Worm (Caenorhabditis elegans) whole organism, young adult: ENCODE measurements around the gene Y82E9BR.20.

ENCODE experiments used
- B0019.2 ChIP-seq: fragments of 200-800 bp; sonication (Bioruptor generic); conservative IDR thresholded peaks from 2 replicates; pipeline ENCODE4 v1.3.6; 2022; ENCODE audit warnings: missing genetic modification reagents, missing genetic modification characterization, missing compliant biosample characterization
- B0035.1 ChIP-seq: sonication (generic microtip); optimal IDR thresholded peaks from 2 replicates; lab custom pipeline; 2016; ENCODE audit warnings: missing genetic modification characterization, mild to moderate bottlenecking, missing compliant biosample characterization, missing genotype, missing genetic modification reagents
- B0261.1 ChIP-seq: sonication (generic microtip); optimal IDR thresholded peaks from 2 replicates; lab custom pipeline; 2016; ENCODE audit warnings: mild to moderate bottlenecking, missing genetic modification characterization, moderate library complexity, missing compliant biosample characterization
- D2030.7 ChIP-seq: fragments of 200-800 bp; sonication (Bioruptor generic); IDR thresholded peaks from 2 replicates; pipeline ENCODE4 v1.3.6; 2022; ENCODE audit warnings: missing genetic modification reagents, missing genetic modification characterization, missing compliant biosample characterization
- F22D6.2 ChIP-seq: sonication (generic microtip); optimal IDR thresholded peaks from 2 replicates; lab custom pipeline; 2016; ENCODE audit warnings: mild to moderate bottlenecking, missing genetic modification characterization, missing compliant biosample characterization
- F52B5.7 ChIP-seq: sonication (generic microtip); optimal IDR thresholded peaks from 2 replicates; lab custom pipeline; 2016; ENCODE audit warnings: mild to moderate bottlenecking, missing genetic modification characterization, missing compliant biosample characterization
- F57C9.4 ChIP-seq: sonication (generic microtip); optimal IDR thresholded peaks from 2 replicates; lab custom pipeline; 2017; ENCODE audit warnings: mild to moderate bottlenecking, missing genetic modification characterization, missing compliant biosample characterization
- K11D2.4 ChIP-seq: fragments of 200-800 bp; sonication (Bioruptor generic); IDR thresholded peaks from 2 replicates; pipeline ENCODE4 v1.3.6; 2022; ENCODE audit warnings: missing genetic modification reagents, missing genetic modification characterization, missing compliant biosample characterization
- T26A5.8 ChIP-seq: sonication (generic microtip); optimal IDR thresholded peaks from 2 replicates; lab custom pipeline; 2016; ENCODE audit warnings: missing genetic modification characterization, missing compliant biosample characterization
- Y53G8AR.9 ChIP-seq: fragments of 200-800 bp; sonication (Bioruptor generic); conservative IDR thresholded peaks from 2 replicates; pipeline ENCODE4 v1.3.6; 2022; ENCODE audit warnings: missing genetic modification reagents, missing genetic modification characterization, missing compliant biosample characterization
- Y67H2A.10 ChIP-seq: fragments of 200-800 bp; sonication (Bioruptor generic); conservative IDR thresholded peaks from 2 replicates; pipeline ENCODE4 v1.3.6; 2022; ENCODE audit warnings: missing genetic modification reagents, missing genetic modification characterization, missing compliant biosample characterization
- Y95B8A.8 ChIP-seq: fragments of 200-800 bp; sonication (Bioruptor generic); IDR thresholded peaks from 2 replicates; pipeline ENCODE4 v1.3.6; 2022; ENCODE audit warnings: missing genetic modification reagents, missing genetic modification characterization, missing compliant biosample characterization
- ZK185.1 ChIP-seq: sonication (generic microtip); optimal IDR thresholded peaks from 2 replicates; lab custom pipeline; 2016; ENCODE audit warnings: mild to moderate bottlenecking, missing genetic modification characterization, missing compliant biosample characterization; ENCODE audit not compliant: poor library complexity, severe bottlenecking
- attf-3 ChIP-seq: fragments of 200-800 bp; sonication (Bioruptor generic); conservative IDR thresholded peaks from 2 replicates; pipeline ENCODE4 v1.3.6; 2022; ENCODE audit warnings: missing genetic modification reagents, missing genetic modification characterization, missing compliant biosample characterization
- attf-5 ChIP-seq: fragments of 200-800 bp; sonication (Bioruptor generic); optimal IDR thresholded peaks from 2 replicates; lab custom pipeline; 2018; ENCODE audit warnings: mild to moderate bottlenecking, missing genetic modification characterization, missing compliant biosample characterization
- cebp-1 ChIP-seq, 2 experiments: fragments of 200-800 bp in 1 of 2; sonication (Bioruptor generic) in 1 of 2; sonication (generic microtip) in 1 of 2; IDR thresholded peaks in 1 of 2; optimal IDR thresholded peaks in 1 of 2; 2 replicates each; pipeline versions ENCODE4 v1.3.6 to Lab custom; 2017 to 2022; ENCODE audit warnings: missing compliant biosample characterization in 2 of 2, missing genetic modification characterization in 2 of 2, mild to moderate bottlenecking in 1 of 2, missing genetic modification reagents in 1 of 2, moderate library complexity in 1 of 2
- cebp-2 ChIP-seq: fragments of 200-800 bp; sonication (Bioruptor generic); IDR thresholded peaks from 2 replicates; pipeline ENCODE4 v1.3.6; 2022; ENCODE audit warnings: missing genetic modification characterization, missing compliant biosample characterization
- ceh-100 ChIP-seq: fragments of 200-800 bp; sonication (Bioruptor generic); IDR thresholded peaks from 2 replicates; pipeline ENCODE4 v1.3.6; 2022; ENCODE audit warnings: missing genetic modification reagents, missing genetic modification characterization, missing compliant biosample characterization
- ceh-27 ChIP-seq: fragments of 200-800 bp; sonication (Bioruptor generic); optimal IDR thresholded peaks from 2 replicates; lab custom pipeline; 2018; ENCODE audit warnings: mild to moderate bottlenecking, missing genetic modification characterization, moderate library complexity, missing compliant biosample characterization
- ceh-58 ChIP-seq: fragments of 200-800 bp; sonication (Bioruptor generic); IDR thresholded peaks from 2 replicates; pipeline ENCODE4 v1.3.6; 2022; ENCODE audit warnings: missing genetic modification characterization, missing compliant biosample characterization
- ceh-79 ChIP-seq: sonication (generic microtip); optimal IDR thresholded peaks from 2 replicates; lab custom pipeline; 2017; ENCODE audit warnings: mild to moderate bottlenecking, missing genetic modification characterization, missing compliant biosample characterization
- dpff-1 ChIP-seq: sonication (generic microtip); optimal IDR thresholded peaks from 2 replicates; lab custom pipeline; 2017; ENCODE audit warnings: mild to moderate bottlenecking, missing genetic modification characterization, missing compliant biosample characterization
- efl-1 ChIP-seq: fragments of 150-350 bp; optimal IDR thresholded peaks from 2 replicates; lab custom pipeline; 2014; ENCODE audit warnings: missing biosample characterization, missing genetic modification reagents, missing genetic modification characterization
- ekl-4 ChIP-seq: fragments of 200-800 bp; sonication (Bioruptor generic); IDR thresholded peaks from 2 replicates; pipeline ENCODE4 v1.3.6; 2022; ENCODE audit warnings: missing genetic modification reagents, missing genetic modification characterization, missing compliant biosample characterization
- fkh-3 ChIP-seq: sonication (generic microtip); optimal IDR thresholded peaks from 2 replicates; lab custom pipeline; 2016; ENCODE audit warnings: mild to moderate bottlenecking, missing genetic modification characterization, missing compliant biosample characterization
- gei-17 ChIP-seq: fragments of 200-800 bp; sonication (Bioruptor generic); optimal IDR thresholded peaks from 2 replicates; lab custom pipeline; 2018; ENCODE audit warnings: mild to moderate bottlenecking, missing genetic modification characterization, missing compliant biosample characterization
- hlh-12 ChIP-seq: sonication (generic microtip); optimal IDR thresholded peaks from 2 replicates; lab custom pipeline; 2016; ENCODE audit warnings: missing genetic modification characterization, missing compliant biosample characterization
- hlh-26 ChIP-seq: fragments of 200-800 bp; sonication (Bioruptor generic); conservative IDR thresholded peaks from 2 replicates; pipeline ENCODE4 v1.3.6; 2022; ENCODE audit warnings: missing genetic modification reagents, missing genetic modification characterization, missing compliant biosample characterization
- hmg-20 ChIP-seq: fragments of 200-800 bp; sonication (Bioruptor generic); IDR thresholded peaks from 2 replicates; pipeline ENCODE4 v1.3.6; 2022; ENCODE audit warnings: missing genetic modification reagents, missing genetic modification characterization, missing compliant biosample characterization
- let-607 ChIP-seq, 2 experiments: fragments of 200-800 bp in 1 of 2; sonication (Bioruptor generic) in 1 of 2; sonication (generic microtip) in 1 of 2; optimal IDR thresholded peaks; 2 replicates each; lab custom pipeline; 2016 to 2018; ENCODE audit warnings: mild to moderate bottlenecking in 2 of 2, missing compliant biosample characterization in 2 of 2, missing genetic modification characterization in 2 of 2, moderate library complexity in 2 of 2, missing genotype in 1 of 2
- lin-26 ChIP-seq: fragments of 200-800 bp; sonication (Bioruptor generic); IDR thresholded peaks from 2 replicates; pipeline ENCODE4 v1.3.6; 2022; ENCODE audit warnings: missing genetic modification reagents, missing genetic modification characterization, missing compliant biosample characterization
- lsl-1 ChIP-seq: fragments of 200-800 bp; sonication (Bioruptor generic); optimal IDR thresholded peaks from 2 replicates; lab custom pipeline; 2018; ENCODE audit warnings: mild to moderate bottlenecking, missing genetic modification characterization, moderate library complexity, missing compliant biosample characterization
- lsy-27 ChIP-seq: sonication (generic microtip); optimal IDR thresholded peaks from 2 replicates; lab custom pipeline; 2017; ENCODE audit warnings: missing genetic modification characterization, mild to moderate bottlenecking, missing compliant biosample characterization, antibody characterized with exemption, missing genotype, borderline replicate concordance; ENCODE audit not compliant: insufficient read depth
- madf-10 ChIP-seq: sonication (generic microtip); optimal IDR thresholded peaks from 2 replicates; lab custom pipeline; 2016; ENCODE audit warnings: mild to moderate bottlenecking, missing genetic modification characterization, missing compliant biosample characterization
- madf-3 ChIP-seq: fragments of 200-800 bp; sonication (Bioruptor generic); IDR thresholded peaks from 2 replicates; pipeline ENCODE4 v1.3.6; 2022; ENCODE audit warnings: missing genetic modification reagents, missing genetic modification characterization, missing compliant biosample characterization
- mcd-1 ChIP-seq: fragments of 200-800 bp; sonication (Bioruptor generic); IDR thresholded peaks from 2 replicates; pipeline ENCODE4 v1.3.6; 2022; ENCODE audit warnings: missing genetic modification reagents, missing genetic modification characterization, missing compliant biosample characterization
- mes-4 ChIP-seq: sonication (generic microtip); optimal IDR thresholded peaks from 2 replicates; lab custom pipeline; 2016; ENCODE audit warnings: missing genotype, missing genetic modification characterization, missing compliant biosample characterization
- nfya-2 ChIP-seq: fragments of 200-800 bp; sonication (Bioruptor generic); IDR thresholded peaks from 2 replicates; pipeline ENCODE4 v1.3.6; 2022; ENCODE audit warnings: missing genetic modification reagents, missing genetic modification characterization, missing compliant biosample characterization
- nhr-120 ChIP-seq: fragments of 200-800 bp; sonication (Bioruptor generic); IDR thresholded peaks from 2 replicates; pipeline ENCODE4 v1.3.6; 2022; ENCODE audit warnings: missing genetic modification characterization, missing compliant biosample characterization
- nhr-90 ChIP-seq: sonication (generic microtip); optimal IDR thresholded peaks from 2 replicates; lab custom pipeline; 2016; ENCODE audit warnings: missing genotype, mild to moderate bottlenecking, missing genetic modification characterization, missing compliant biosample characterization
- pha-4 ChIP-seq: fragments of 150-350 bp; sonication (generic microtip); optimal IDR thresholded peaks from 2 replicates; lab custom pipeline; 2014; ENCODE audit warnings: missing biosample characterization, missing genetic modification reagents, missing genetic modification characterization
- snpc-1.1 ChIP-seq: sonication (generic microtip); optimal IDR thresholded peaks from 2 replicates; lab custom pipeline; 2017; ENCODE audit warnings: missing genetic modification characterization, mild to moderate bottlenecking, missing compliant biosample characterization, antibody characterized with exemption, moderate library complexity, missing genotype, missing genetic modification reagents; ENCODE audit not compliant: insufficient read depth
- sptf-2 ChIP-seq: fragments of 200-800 bp; sonication (Bioruptor generic); optimal IDR thresholded peaks from 2 replicates; lab custom pipeline; 2018; ENCODE audit warnings: mild to moderate bottlenecking, missing genetic modification characterization, missing compliant biosample characterization
- tbx-9 ChIP-seq: sonication (generic microtip); optimal IDR thresholded peaks from 2 replicates; lab custom pipeline; 2016; ENCODE audit warnings: borderline replicate concordance, missing genetic modification characterization, inconsistent platforms, missing compliant biosample characterization
- tlf-1 ChIP-seq: fragments of 200-800 bp; sonication (Bioruptor generic); optimal IDR thresholded peaks from 2 replicates; lab custom pipeline; 2018; ENCODE audit warnings: mild to moderate bottlenecking, missing genetic modification characterization, missing compliant biosample characterization
- xnd-1 ChIP-seq: sonication (generic microtip); optimal IDR thresholded peaks from 2 replicates; lab custom pipeline; 2016; ENCODE audit warnings: missing genotype, missing genetic modification reagents, missing genetic modification characterization, missing compliant biosample characterization
- zfh-2 ChIP-seq: fragments of 200-800 bp; sonication (Bioruptor generic); conservative IDR thresholded peaks from 2 replicates; pipeline ENCODE4 v1.3.6; 2022; ENCODE audit warnings: missing genetic modification reagents, missing genetic modification characterization, missing compliant biosample characterization
- ztf-22 ChIP-seq: fragments of 200-800 bp; sonication (Bioruptor generic); optimal IDR thresholded peaks from 2 replicates; lab custom pipeline; 2018; ENCODE audit warnings: mild to moderate bottlenecking, missing genetic modification characterization, moderate library complexity, missing compliant biosample characterization

Y82E9BR.20 gene

ce11 chrIII:1418709-1419108, 44.5 kb downstream of the Y82E9BR.20 start (continued):
- TF ChIP-seq B0261.1 (tag; lab: Kevin White, UChicago) = peak; percentile 14
- TF ChIP-seq attf-5 = peak; percentile 47
- peak; percentile 49 for TF ChIP-seq ZK185.1 (tag; lab: Kevin White, UChicago)
- TF ChIP-seq Y95B8A.8 (GFP tag; lab: Robert Waterston, UW) = peak; percentile 84
- TF ChIP-seq ceh-100 = peak; percentile 12; the same call in 1 of the 2 replicates
- TF ChIP-seq F22D6.2 (tag; lab: Kevin White, UChicago) = no peak
- no peak for TF ChIP-seq hlh-12 (tag; lab: Kevin White, UChicago)
- no peak for TF ChIP-seq pha-4
- TF ChIP-seq ceh-58 (GFP tag; lab: Robert Waterston, UW) = no peak
- peak; percentile 86 for TF ChIP-seq Y53G8AR.9 (GFP tag; lab: Robert Waterston, UW)
- TF ChIP-seq hmg-20 (GFP tag; lab: Robert Waterston, UW) = peak; percentile 50; the same call in 1 of the 2 replicates
- TF ChIP-seq lsl-1 = peak; percentile 92
- TF ChIP-seq gei-17 (GFP tag; lab: Kevin White, UChicago) = peak; percentile 21
- peak; percentile 92 for TF ChIP-seq zfh-2 (GFP tag; lab: Robert Waterston, UW)
- no peak for TF ChIP-seq T26A5.8
- no peak for TF ChIP-seq cebp-1 (GFP tag; IDR thresholded peaks at IDR 0.05; lab: Robert Waterston, UW)
- TF ChIP-seq cebp-1 (tag; optimal IDR thresholded peaks at IDR 0.05; lab: Kevin White, UChicago) = peak; percentile 75
- TF ChIP-seq madf-3 (GFP tag; lab: Robert Waterston, UW) = peak; percentile 97
- peak; percentile 52; the same call in 1 of the 2 replicates for TF ChIP-seq B0019.2 (GFP tag; lab: Robert Waterston, UW)
- TF ChIP-seq efl-1 (GFP tag; lab: Kevin White, UChicago) = peak; percentile 18
- TF ChIP-seq hlh-26 (GFP tag; lab: Robert Waterston, UW) = no peak
- peak; percentile 93 for TF ChIP-seq mcd-1 (GFP tag; lab: Robert Waterston, UW)
- no peak for TF ChIP-seq tbx-9 (tag; lab: Kevin White, UChicago)
- TF ChIP-seq tlf-1 = peak; percentile 83
- TF ChIP-seq lsy-27 (tag; lab: Kevin White, UChicago) = no peak
- no peak for TF ChIP-seq let-607 (tag; optimal IDR thresholded peaks at IDR 0.05; lab: Kevin White, UChicago)
- no peak for TF ChIP-seq ceh-79 (tag; lab: Kevin White, UChicago)
- no peak for TF ChIP-seq F52B5.7
- no peak for TF ChIP-seq dpff-1 (tag; lab: Kevin White, UChicago)
- TF ChIP-seq Y67H2A.10 (GFP tag; lab: Robert Waterston, UW) = peak; percentile 73
- no peak for TF ChIP-seq xnd-1
- no peak for TF ChIP-seq B0035.1 (tag; lab: Kevin White, UChicago)
- peak; percentile 26 for TF ChIP-seq lin-26 (GFP tag; lab: Robert Waterston, UW)
- TF ChIP-seq madf-10 = peak; percentile 71
- peak; percentile 92 for TF ChIP-seq D2030.7
- TF ChIP-seq ceh-27 (GFP tag; lab: Kevin White, UChicago) = peak; percentile 77
- peak; percentile 33 for TF ChIP-seq snpc-1.1 (tag; lab: Kevin White, UChicago)
- TF ChIP-seq nhr-120 (GFP tag; lab: Robert Waterston, UW) = no peak
- no peak for TF ChIP-seq fkh-3 (tag; lab: Kevin White, UChicago)
- TF ChIP-seq nhr-90 (tag; lab: Kevin White, UChicago) = peak; percentile 39
- peak; percentile 74 for TF ChIP-seq ekl-4 (GFP tag; lab: Robert Waterston, UW)
- no peak for TF ChIP-seq cebp-2 (GFP tag; lab: Robert Waterston, UW)
- TF ChIP-seq ztf-22 (GFP tag; lab: Kevin White, UChicago) = no peak
- no peak for TF ChIP-seq mes-4 (tag; lab: Kevin White, UChicago)
- TF ChIP-seq attf-3 (GFP tag; lab: Robert Waterston, UW) = peak; percentile 43; the same call in 1 of the 2 replicates
- peak; percentile 66; the same call in 1 of the 2 replicates for TF ChIP-seq K11D2.4
- no peak for TF ChIP-seq nfya-2 (GFP tag; lab: Robert Waterston, UW)
- TF ChIP-seq F57C9.4 = no peak
- no peak for TF ChIP-seq sptf-2 (GFP tag; lab: Kevin White, UChicago)
